Fruit fly (Drosophila melanogaster) whole organism, embryonic: Measurements from ENCODE around the gene Scgalpha.
A peak's percentile ranks its signal among the peaks of the same experiment; 100 is the strongest.

Experiments used
- Abd-B ChIP-seq: fragments of 200-800 bp; sonication (Bioruptor generic); optimal IDR thresholded peaks from 2 replicates; lab custom pipeline; 2018; ENCODE audit warnings: missing biosample characterization, mild to moderate bottlenecking, missing genetic modification characterization, moderate library complexity
- B-H2 ChIP-seq: fragments of 200-800 bp; sonication (Bioruptor generic); optimal IDR thresholded peaks from 2 replicates; lab custom pipeline; 2018; ENCODE audit warnings: missing biosample characterization, mild to moderate bottlenecking, missing genetic modification characterization
- BEAF-32 ChIP-seq: fragments of 200-800 bp; sonication (Bioruptor generic); optimal IDR thresholded peaks from 3 replicates; lab custom pipeline; 2017; ENCODE audit warnings: missing biosample characterization, missing genetic modification characterization, mild to moderate bottlenecking, moderate library complexity, missing genetic modification reagents
- CG10267 ChIP-seq: fragments of 200-800 bp; sonication (Bioruptor generic); optimal IDR thresholded peaks from 2 replicates; lab custom pipeline; 2018; ENCODE audit warnings: missing biosample characterization, mild to moderate bottlenecking, missing genetic modification characterization, moderate library complexity
- CG10462 ChIP-seq: fragments of 200-800 bp; sonication (Bioruptor generic); optimal IDR thresholded peaks from 2 replicates; lab custom pipeline; 2016; ENCODE audit warnings: missing biosample characterization, missing genetic modification characterization
- CG10565 ChIP-seq: fragments of 200-800 bp; sonication (Bioruptor generic); optimal IDR thresholded peaks from 3 replicates; lab custom pipeline; 2016; ENCODE audit warnings: missing biosample characterization, mild to moderate bottlenecking, missing genetic modification characterization
- CG11093 ChIP-seq: fragments of 200-800 bp; sonication (Bioruptor generic); IDR thresholded peaks from 3 replicates; pipeline ENCODE4 v1.3.6; 2022; ENCODE audit warnings: missing biosample characterization, missing genetic modification characterization
- CG12391 ChIP-seq: fragments of 200-800 bp; sonication (Bioruptor generic); optimal IDR thresholded peaks from 3 replicates; lab custom pipeline; 2018; ENCODE audit warnings: missing biosample characterization, mild to moderate bottlenecking, missing genetic modification characterization, moderate library complexity
- CG12744 ChIP-seq: fragments of 200-800 bp; sonication (Bioruptor generic); optimal IDR thresholded peaks from 2 replicates; lab custom pipeline; 2016; ENCODE audit warnings: missing biosample characterization, missing genetic modification characterization
- CG13624 ChIP-seq: fragments of 200-800 bp; sonication (Bioruptor generic); optimal IDR thresholded peaks from 2 replicates; lab custom pipeline; 2016; ENCODE audit warnings: missing biosample characterization, missing genetic modification characterization
- CG14441 ChIP-seq: fragments of 200-800 bp; sonication (Bioruptor generic); IDR thresholded peaks from 2 replicates; pipeline ENCODE4 v1.3.6; 2022; ENCODE audit warnings: missing biosample characterization, missing genetic modification characterization
- CG14710 ChIP-seq: fragments of 200-800 bp; sonication (Bioruptor generic); optimal IDR thresholded peaks from 3 replicates; lab custom pipeline; 2019; ENCODE audit warnings: missing biosample characterization, mild to moderate bottlenecking, missing genetic modification characterization, moderate library complexity
- CG15696 ChIP-seq: fragments of 200-800 bp; sonication (Bioruptor generic); optimal IDR thresholded peaks from 2 replicates; lab custom pipeline; 2019; ENCODE audit warnings: missing biosample characterization, mild to moderate bottlenecking, missing genetic modification characterization, moderate library complexity
- CG1603 ChIP-seq: fragments of 200-800 bp; sonication (Bioruptor generic); optimal IDR thresholded peaks from 2 replicates; lab custom pipeline; 2019; ENCODE audit warnings: missing biosample characterization, mild to moderate bottlenecking, missing genetic modification characterization, moderate library complexity
- CG2199 ChIP-seq: fragments of 200-800 bp; sonication (Bioruptor generic); IDR thresholded peaks from 3 replicates; pipeline ENCODE4 v1.3.6; 2022; ENCODE audit warnings: missing biosample characterization, missing genetic modification characterization
- CG33213 ChIP-seq: fragments of 200-800 bp; sonication (Bioruptor generic); optimal IDR thresholded peaks from 3 replicates; lab custom pipeline; 2016; ENCODE audit warnings: missing biosample characterization, missing genetic modification characterization
- CG3838 ChIP-seq: fragments of 200-800 bp; sonication (Bioruptor generic); optimal IDR thresholded peaks from 3 replicates; lab custom pipeline; 2016; ENCODE audit warnings: missing biosample characterization, missing genetic modification characterization
- CG3847 ChIP-seq: fragments of 200-800 bp; sonication (Bioruptor generic); IDR thresholded peaks from 2 replicates; pipeline ENCODE4 v1.3.6; 2022; ENCODE audit warnings: missing biosample characterization, missing genetic modification characterization
- CG42726 ChIP-seq: fragments of 200-800 bp; sonication (Bioruptor generic); IDR thresholded peaks from 2 replicates; pipeline ENCODE4 v1.3.6; 2022; ENCODE audit warnings: missing biosample characterization, missing genetic modification characterization; ENCODE audit not compliant: partially characterized antibody
- CG4404 ChIP-seq: fragments of 200-800 bp; sonication (Bioruptor generic); IDR thresholded peaks from 2 replicates; pipeline ENCODE4 v1.3.6; 2022; ENCODE audit warnings: missing biosample characterization, missing genetic modification characterization
- CG4424 ChIP-seq: fragments of 200-800 bp; sonication (Bioruptor generic); optimal IDR thresholded peaks from 3 replicates; lab custom pipeline; 2016; ENCODE audit warnings: missing biosample characterization, missing genetic modification characterization
- CG5245 ChIP-seq: fragments of 200-800 bp; sonication (Bioruptor generic); optimal IDR thresholded peaks from 3 replicates; lab custom pipeline; 2016; ENCODE audit warnings: missing biosample characterization, missing genetic modification characterization
- CG7928 ChIP-seq: fragments of 200-800 bp; sonication (Bioruptor generic); optimal IDR thresholded peaks from 2 replicates; lab custom pipeline; 2017; ENCODE audit warnings: missing biosample characterization, mild to moderate bottlenecking, missing genetic modification characterization
- D ChIP-seq, 2 experiments: fragments of 200-800 bp in 1 of 2; fragments of >200 bp in 1 of 2; sonication (Bioruptor generic) in 1 of 2; optimal IDR thresholded peaks; 2 replicates in 1 of 2; 3 replicates in 1 of 2; lab custom pipeline; 2017; ENCODE audit warnings: mild to moderate bottlenecking in 1 of 2, missing biosample characterization in 1 of 2, missing genetic modification characterization in 1 of 2, missing genetic modification reagents in 1 of 2
- Dad ChIP-seq: fragments of 200-800 bp; sonication (Bioruptor generic); optimal IDR thresholded peaks from 3 replicates; lab custom pipeline; 2016; ENCODE audit warnings: missing biosample characterization, missing genetic modification characterization
- Rfx ChIP-seq: fragments of 200-800 bp; sonication (Bioruptor generic); IDR thresholded peaks from 2 replicates; pipeline ENCODE4 v1.3.6; 2022; ENCODE audit warnings: missing biosample characterization, missing genetic modification characterization
- abd-A ChIP-seq: fragments of 200-800 bp; sonication (Bioruptor generic); optimal IDR thresholded peaks from 3 replicates; lab custom pipeline; 2019; ENCODE audit warnings: missing biosample characterization, mild to moderate bottlenecking, missing genetic modification characterization, moderate library complexity
- bbx ChIP-seq: fragments of 200-800 bp; sonication (Bioruptor generic); IDR thresholded peaks from 2 replicates; pipeline ENCODE4 v1.3.6; 2022; ENCODE audit warnings: missing biosample characterization, missing genetic modification characterization; ENCODE audit not compliant: partially characterized antibody
- cg ChIP-seq: fragments of 200-800 bp; sonication (Bioruptor generic); optimal IDR thresholded peaks from 3 replicates; lab custom pipeline; 2019; ENCODE audit warnings: missing biosample characterization, mild to moderate bottlenecking, missing genetic modification characterization, moderate library complexity
- corto ChIP-seq: fragments of 200-800 bp; sonication (Bioruptor generic); optimal IDR thresholded peaks from 2 replicates; lab custom pipeline; 2016; ENCODE audit warnings: missing biosample characterization, mild to moderate bottlenecking, missing genetic modification characterization, moderate library complexity
- ewg ChIP-seq: fragments of 200-800 bp; sonication (Bioruptor generic); optimal IDR thresholded peaks from 3 replicates; lab custom pipeline; 2017; ENCODE audit warnings: mild to moderate bottlenecking, missing biosample characterization, missing genetic modification reagents, missing genetic modification characterization
- fd102C ChIP-seq: fragments of 200-800 bp; sonication (Bioruptor generic); optimal IDR thresholded peaks from 2 replicates; lab custom pipeline; 2018; ENCODE audit warnings: missing biosample characterization, mild to moderate bottlenecking, missing genetic modification characterization, moderate library complexity
- gce ChIP-seq: fragments of 200-800 bp; sonication (Bioruptor generic); IDR thresholded peaks from 3 replicates; pipeline ENCODE4 v1.3.6; 2022; ENCODE audit warnings: missing biosample characterization, missing genetic modification characterization
- gem ChIP-seq: fragments of 200-800 bp; sonication (Bioruptor generic); optimal IDR thresholded peaks from 2 replicates; lab custom pipeline; 2019; ENCODE audit warnings: missing biosample characterization, mild to moderate bottlenecking, missing genetic modification characterization, moderate library complexity
- gsb-n ChIP-seq: fragments of 200-800 bp; sonication (Bioruptor generic); optimal IDR thresholded peaks from 3 replicates; lab custom pipeline; 2018; ENCODE audit warnings: missing biosample characterization, mild to moderate bottlenecking, missing genetic modification characterization
- kni ChIP-seq: fragments of 200-800 bp; sonication (Bioruptor generic); optimal IDR thresholded peaks from 3 replicates; lab custom pipeline; 2017; ENCODE audit warnings: mild to moderate bottlenecking, missing biosample characterization, missing genetic modification reagents, missing genetic modification characterization
- lola ChIP-seq, 3 experiments: fragments of >200 bp in 2 of 3; fragments of 200-800 bp in 1 of 3; sonication (Bioruptor generic) in 1 of 3; optimal IDR thresholded peaks; 2 replicates each; lab custom pipeline; 2017 to 2019; ENCODE audit warnings: missing biosample characterization in 3 of 3, missing genetic modification characterization in 3 of 3, mild to moderate bottlenecking in 1 of 3, moderate library complexity in 1 of 3
- oc ChIP-seq: fragments of 200-800 bp; sonication (Bioruptor generic); optimal IDR thresholded peaks from 2 replicates; lab custom pipeline; 2018; ENCODE audit warnings: missing biosample characterization, mild to moderate bottlenecking, missing genetic modification characterization, moderate library complexity
- odd ChIP-seq: fragments of 200-800 bp; sonication (Bioruptor generic); optimal IDR thresholded peaks from 2 replicates; lab custom pipeline; 2017; ENCODE audit warnings: missing biosample characterization, mild to moderate bottlenecking, missing genetic modification characterization
- p53 ChIP-seq: fragments of 200-800 bp; sonication (Bioruptor generic); optimal IDR thresholded peaks from 2 replicates; lab custom pipeline; 2016; ENCODE audit warnings: missing biosample characterization, missing genetic modification characterization
- pan ChIP-seq, 4 experiments: fragments of >200 bp in 3 of 4; fragments of 200-800 bp in 1 of 4; sonication (Bioruptor generic) in 1 of 4; optimal IDR thresholded peaks in 3 of 4; IDR thresholded peaks in 1 of 4; 2 replicates each; pipeline versions ENCODE4 v1.3.6 to Lab custom; 2017 to 2022; ENCODE audit warnings: missing biosample characterization in 2 of 4, missing genetic modification characterization in 2 of 4, mixed read lengths in 1 of 4
- peb ChIP-seq: fragments of 200-800 bp; sonication (Bioruptor generic); IDR thresholded peaks from 2 replicates; pipeline ENCODE4 v1.3.6; 2022; ENCODE audit warnings: missing biosample characterization, missing genetic modification characterization
- rib ChIP-seq: fragments of 200-800 bp; sonication (Bioruptor generic); IDR thresholded peaks from 2 replicates; pipeline ENCODE4 v1.3.6; 2022; ENCODE audit warnings: missing biosample characterization, missing genetic modification characterization
- sc ChIP-seq, 3 experiments: fragments of >200 bp in 2 of 3; fragments of 200-800 bp in 1 of 3; sonication (Bioruptor generic) in 1 of 3; optimal IDR thresholded peaks; 2 replicates in 2 of 3; 3 replicates in 1 of 3; lab custom pipeline; 2017; ENCODE audit warnings: mild to moderate bottlenecking in 1 of 3, missing biosample characterization in 1 of 3, missing genetic modification characterization in 1 of 3, missing genetic modification reagents in 1 of 3
- sisA ChIP-seq: fragments of 200-800 bp; sonication (Bioruptor generic); IDR thresholded peaks from 2 replicates; pipeline ENCODE4 v1.3.6; 2022; ENCODE audit warnings: missing biosample characterization, missing genetic modification characterization
- tap ChIP-seq: fragments of 200-800 bp; optimal IDR thresholded peaks from 3 replicates; lab custom pipeline; 2019; ENCODE audit warnings: missing biosample characterization, mild to moderate bottlenecking, missing genetic modification characterization, moderate library complexity
- tx ChIP-seq: fragments of 200-800 bp; sonication (Bioruptor generic); optimal IDR thresholded peaks from 2 replicates; lab custom pipeline; 2016; ENCODE audit warnings: missing biosample characterization, missing genetic modification characterization
- vvl ChIP-seq: fragments of 200-800 bp; sonication (Bioruptor generic); IDR thresholded peaks from 2 replicates; pipeline ENCODE4 v1.3.6; 2022; ENCODE audit warnings: missing biosample characterization, missing genetic modification characterization
- zen ChIP-seq: fragments of 200-800 bp; sonication (Bioruptor generic); optimal IDR thresholded peaks from 3 replicates; lab custom pipeline; 2018; ENCODE audit warnings: missing biosample characterization, mild to moderate bottlenecking, missing genetic modification characterization, moderate library complexity

Gene Scgalpha

DNA sequence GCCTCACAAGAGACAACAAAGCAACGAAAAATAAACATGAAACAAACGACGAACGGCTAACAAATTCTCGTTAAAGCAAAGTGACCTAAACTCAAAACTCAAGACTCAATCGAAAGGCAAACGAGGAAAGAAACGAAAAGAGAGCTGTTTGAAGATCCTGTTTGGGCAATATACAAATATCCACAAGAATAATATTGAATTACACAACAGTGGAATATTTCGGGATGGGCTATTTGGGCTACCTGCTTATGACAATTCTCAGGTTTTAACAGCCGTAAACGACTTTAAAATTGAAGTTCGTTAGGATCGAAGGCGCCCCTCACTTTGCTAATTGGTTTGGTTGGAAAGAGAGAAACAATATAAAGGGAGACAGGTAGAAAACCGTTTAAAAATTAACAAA is 26.9 kb upstream of the Scgalpha start (continued):
- peak; percentile 37 for TF ChIP-seq CG1603 (tag; lab: Kevin White, UChicago)
- TF ChIP-seq CG10565 (GFP tag; lab: Kevin White, UChicago) = no peak
- peak; percentile 58; the same call in 1 of the 3 replicates for TF ChIP-seq CG2199 (GFP tag; lab: Robert Waterston, UW)
- TF ChIP-seq sisA = no peak
- peak in 1 of 3 experiments; percentile 10 for TF ChIP-seq lola (GFP tag; optimal IDR thresholded peaks at IDR 0.05; lab: Kevin White, UChicago)
- TF ChIP-seq CG4404 = no peak
- TF ChIP-seq peb = no peak
- peak; percentile 88 for TF ChIP-seq fd102C (GFP tag; lab: Kevin White, UChicago)
- TF ChIP-seq CG4424 (GFP tag; lab: Kevin White, UChicago) = no peak
- TF ChIP-seq odd (GFP tag; lab: Kevin White, UChicago) = peak; percentile 32
- no peak for TF ChIP-seq p53 (GFP tag; lab: Kevin White, UChicago)
- TF ChIP-seq cg (GFP tag; lab: Kevin White, UChicago) = no peak
- TF ChIP-seq CG3838 (GFP tag; lab: Kevin White, UChicago) = no peak
- no peak for TF ChIP-seq sc (optimal IDR thresholded peaks at IDR 0.05; lab: Kevin White, UChicago)
- no peak for TF ChIP-seq sc (GFP tag; optimal IDR thresholded peaks at IDR 0.05; lab: Kevin White, UChicago)
- TF ChIP-seq CG33213 = no peak
- peak; percentile 17 for TF ChIP-seq oc
- no peak for TF ChIP-seq CG14441 (GFP tag; lab: Robert Waterston, UW)
- peak; percentile 21 for TF ChIP-seq CG14710 (tag; lab: Kevin White, UChicago)
- TF ChIP-seq ewg = no peak
- no peak for TF ChIP-seq Abd-B (GFP tag; lab: Kevin White, UChicago)
- TF ChIP-seq Rfx (GFP tag; lab: Robert Waterston, UW) = no peak
- TF ChIP-seq CG10267 (tag; lab: Kevin White, UChicago) = no peak
- no peak for TF ChIP-seq pan (optimal IDR thresholded peaks at IDR 0.05; lab: Kevin White, UChicago)
- no peak for TF ChIP-seq pan (GFP tag; optimal IDR thresholded peaks at IDR 0.05 in 1 of 2, IDR thresholded peaks at IDR 0.05 in 1 of 2)
- TF ChIP-seq CG15696 (tag; lab: Kevin White, UChicago) = peak; percentile 85
- no peak for TF ChIP-seq gce (GFP tag; lab: Robert Waterston, UW)
- TF ChIP-seq CG13624 (GFP tag; lab: Kevin White, UChicago) = no peak
- no peak for TF ChIP-seq rib (GFP tag; lab: Robert Waterston, UW)
- TF ChIP-seq gsb-n (tag; lab: Kevin White, UChicago) = peak; percentile 7
- TF ChIP-seq CG11093 (GFP tag; lab: Robert Waterston, UW) = no peak
- TF ChIP-seq corto (GFP tag; lab: Kevin White, UChicago) = no peak
- no peak for TF ChIP-seq D (optimal IDR thresholded peaks at IDR 0.05; lab: Kevin White, UChicago)
- TF ChIP-seq D (GFP tag; optimal IDR thresholded peaks at IDR 0.05; lab: Kevin White, UChicago) = peak; percentile 19
- peak; percentile 10 for TF ChIP-seq gem (tag; lab: Kevin White, UChicago)
- no peak for TF ChIP-seq vvl (GFP tag; lab: Robert Waterston, UW)
- no peak for TF ChIP-seq CG42726
- TF ChIP-seq tap = no peak
- no peak for TF ChIP-seq bbx (GFP tag; lab: Robert Waterston, UW)
- TF ChIP-seq CG12744 = peak; percentile 3
- TF ChIP-seq CG5245 = no peak
- TF ChIP-seq tx (GFP tag; lab: Kevin White, UChicago) = no peak
- no peak for TF ChIP-seq CG3847 (GFP tag; lab: Robert Waterston, UW)
- no peak for TF ChIP-seq BEAF-32 (GFP tag; lab: Kevin White, UChicago)
- peak; percentile 97 for TF ChIP-seq zen (tag; lab: Kevin White, UChicago)
- TF ChIP-seq CG12391 = no peak
- peak; percentile 72 for TF ChIP-seq kni (GFP tag; lab: Kevin White, UChicago)
- TF ChIP-seq B-H2 (GFP tag; lab: Kevin White, UChicago) = no peak
- no peak for TF ChIP-seq CG10462 (GFP tag; lab: Kevin White, UChicago)
- no peak for TF ChIP-seq Dad (GFP tag; lab: Kevin White, UChicago)
- TF ChIP-seq CG7928 (GFP tag; lab: Kevin White, UChicago) = no peak
- no peak for TF ChIP-seq abd-A
